Fruit fly (Drosophila melanogaster): ENCODE measurements around the gene CG34258.

DNA sequence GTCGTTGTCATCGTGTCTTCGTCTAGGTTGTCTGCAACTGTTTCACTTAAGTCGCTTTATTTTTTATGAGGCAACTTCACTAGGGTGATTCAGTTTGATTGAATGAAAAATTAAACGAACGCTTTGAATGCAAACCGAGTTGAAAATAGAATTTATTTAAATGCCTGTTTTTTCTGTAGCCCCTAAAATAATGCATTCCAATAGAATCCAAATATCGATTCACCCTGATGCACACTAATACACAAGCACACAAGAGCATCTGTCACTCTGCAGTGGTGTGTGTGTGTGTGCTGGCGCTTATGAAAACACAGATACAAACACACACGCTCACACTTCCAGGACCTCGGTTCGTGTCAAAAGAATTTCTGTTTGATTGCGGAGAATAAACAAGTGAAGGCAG lies 10.0 kb upstream of the CG34258 start:
- no peak for TF ChIP-seq fd96Ca (GFP tag; IDR thresholded peaks at IDR 0.05)
- no peak for TF ChIP-seq CG9948 (tag; optimal IDR thresholded peaks at IDR 0.05)
- TF ChIP-seq Snoo (tag; optimal IDR thresholded peaks at IDR 0.05) = no peak
- peak; percentile 41 for TF ChIP-seq CG34367 (tag; optimal IDR thresholded peaks at IDR 0.05)
- TF ChIP-seq CG12605 (GFP tag; IDR thresholded peaks at IDR 0.05) = peak; percentile 38; the same call in 1 of the 2 replicates
- peak; percentile 26 for TF ChIP-seq Pif1B (GFP tag; optimal IDR thresholded peaks at IDR 0.05)
- TF ChIP-seq gl (tag; optimal IDR thresholded peaks at IDR 0.05) = no peak
- TF ChIP-seq CG8159 (tag; optimal IDR thresholded peaks at IDR 0.05) = peak; percentile 51
- TF ChIP-seq CG17806 (tag; optimal IDR thresholded peaks at IDR 0.05) = no peak

Measured in whole organism, pupa.